Worm (Caenorhabditis elegans) whole organism, young adult: Measurements from ENCODE around the gene C08E3.14.

Experiments
- B0019.2 ChIP-seq: fragments of 200-800 bp; sonication (Bioruptor generic); conservative IDR thresholded peaks from 2 replicates; pipeline ENCODE4 v1.3.6; 2022; ENCODE audit warnings: missing genetic modification reagents, missing genetic modification characterization, missing compliant biosample characterization
- F33H1.4 ChIP-seq: fragments of 200-800 bp; sonication (Bioruptor generic); IDR thresholded peaks from 2 replicates; pipeline ENCODE4 v1.3.6; 2022; ENCODE audit warnings: missing genetic modification reagents, missing genetic modification characterization, missing compliant biosample characterization
- Y67H2A.10 ChIP-seq: fragments of 200-800 bp; sonication (Bioruptor generic); conservative IDR thresholded peaks from 2 replicates; pipeline ENCODE4 v1.3.6; 2022; ENCODE audit warnings: missing genetic modification reagents, missing genetic modification characterization, missing compliant biosample characterization
- ama-1 ChIP-seq, 3 experiments: fragments of 150-350 bp in 1 of 3; sonication (generic microtip) in 2 of 3; optimal IDR thresholded peaks; 2 replicates each; lab custom pipeline; 2014 to 2018; ENCODE audit warnings: missing biosample characterization in 2 of 3, missing genetic modification characterization in 2 of 3, missing genetic modification reagents in 2 of 3
- ets-4 ChIP-seq: fragments of 200-800 bp; sonication (Bioruptor generic); optimal IDR thresholded peaks from 2 replicates; lab custom pipeline; 2018; ENCODE audit warnings: mild to moderate bottlenecking, missing genetic modification characterization, missing compliant biosample characterization
- nfya-1 ChIP-seq: sonication (generic microtip); optimal IDR thresholded peaks from 2 replicates; lab custom pipeline; 2017; ENCODE audit warnings: antibody characterized with exemption, missing compliant biosample characterization, missing genetic modification characterization, borderline replicate concordance; ENCODE audit not compliant: insufficient read depth

DNA sequence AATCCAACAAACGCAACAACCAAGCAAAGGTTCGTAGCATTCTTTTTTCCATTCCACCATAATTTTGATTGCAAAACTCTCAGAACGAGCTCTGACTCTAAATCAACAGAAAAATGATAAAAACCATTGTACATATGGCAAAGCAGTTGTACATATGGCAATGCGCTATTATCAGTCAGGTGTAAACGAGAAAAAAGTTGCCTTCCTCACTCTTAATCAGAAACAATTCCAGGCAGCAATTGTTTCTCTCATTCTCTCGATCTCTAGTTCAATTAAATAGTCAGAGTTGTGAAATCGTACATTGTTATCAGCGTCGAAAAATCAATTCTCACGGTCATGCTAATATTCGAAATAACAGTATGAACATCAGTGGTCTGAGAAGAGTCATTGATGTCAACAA lies 4.0 kb upstream of the C08E3.14 start:
- TF ChIP-seq ama-1 (optimal IDR thresholded peaks at IDR 0.05; lab: Kevin White, UChicago) (no peak), ama-1 (GFP tag; optimal IDR thresholded peaks at IDR 0.05; lab: Kevin White, UChicago) (no peak), F33H1.4 (GFP tag; lab: Robert Waterston, UW) (no peak), B0019.2 (GFP tag; lab: Robert Waterston, UW) (no peak), ets-4 (no peak), nfya-1 (tag; lab: Kevin White, UChicago) (no peak), Y67H2A.10 (GFP tag; lab: Robert Waterston, UW) (no peak)
